Worm (Caenorhabditis elegans): Measurements from ENCODE around the gene C04B4.5.

ce11 chrX:12314395-12314794 lies 26.2 kb upstream of the C04B4.5 start:
- TF ChIP-seq nhr-2 (tag; optimal IDR thresholded peaks at IDR 0.05) (no peak), nhr-76 (tag; optimal IDR thresholded peaks at IDR 0.05) (no peak), ceh-83 (GFP tag; optimal IDR thresholded peaks at IDR 0.05) (no peak), unc-62 (GFP tag; optimal IDR thresholded peaks at IDR 0.05) (no peak), ceh-43 (GFP tag; optimal IDR thresholded peaks at IDR 0.05) (no peak), mls-2 (tag; optimal IDR thresholded peaks at IDR 0.05) (no peak)

All from whole organism, mixed stage, embryonic.